Worm (Caenorhabditis elegans) whole organism, L4/young adult: Measurements from ENCODE around the gene fbxa-36.

ENCODE experiments used
- W03F9.2 ChIP-seq: fragments of 150-350 bp; optimal IDR thresholded peaks from 2 replicates; lab custom pipeline; 2014; ENCODE audit warnings: missing biosample characterization, missing genetic modification characterization
- dao-5 ChIP-seq: sonication (generic microtip); optimal IDR thresholded peaks from 2 replicates; lab custom pipeline; 2016; ENCODE audit warnings: missing genotype, missing genetic modification characterization, moderate library complexity, missing compliant biosample characterization
- him-1 ChIP-seq: sonication (generic microtip); optimal IDR thresholded peaks from 2 replicates; lab custom pipeline; 2016; ENCODE audit warnings: missing genotype, missing genetic modification reagents, missing genetic modification characterization, missing compliant biosample characterization

DNA sequence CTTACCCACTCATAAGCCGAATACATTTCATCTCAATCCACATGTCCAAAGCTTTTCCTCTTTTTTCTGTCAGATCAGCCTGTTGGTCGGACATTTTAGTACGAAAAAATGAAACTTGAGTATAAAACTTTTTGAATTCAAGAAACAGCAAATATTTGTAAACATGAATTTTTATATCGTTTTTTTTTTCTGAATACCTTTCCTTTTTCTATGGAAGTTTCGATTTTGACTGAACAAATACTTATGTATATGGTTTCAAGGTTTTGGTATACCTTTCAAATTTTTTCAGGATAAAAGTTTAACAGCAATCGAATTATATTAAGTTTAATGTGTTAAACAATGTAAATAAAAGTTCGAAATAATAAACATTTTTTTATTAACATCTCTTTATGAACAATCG lies 47.2 kb upstream of the fbxa-36 start, which contains the start of gene fbxa-5:
- TF ChIP-seq him-1 (tag; lab: Kevin White, UChicago) (no peak), W03F9.2 (tag; lab: Kevin White, UChicago) (no peak), dao-5 (tag; lab: Kevin White, UChicago) (no peak)
